Fruit fly (Drosophila melanogaster) whole organism, embryonic: ENCODE data around the gene neur.

Experiments
- BEAF-32 ChIP-seq: fragments of 200-800 bp; sonication (Bioruptor generic); optimal IDR thresholded peaks from 3 replicates; lab custom pipeline; 2017; ENCODE audit warnings: missing biosample characterization, missing genetic modification characterization, mild to moderate bottlenecking, moderate library complexity, missing genetic modification reagents
- CG10366 ChIP-seq: fragments of 200-800 bp; sonication (Bioruptor generic); IDR thresholded peaks from 2 replicates; pipeline ENCODE4 v1.3.6; 2022; ENCODE audit warnings: missing biosample characterization, missing genetic modification characterization
- CG10462 ChIP-seq: fragments of 200-800 bp; sonication (Bioruptor generic); optimal IDR thresholded peaks from 2 replicates; lab custom pipeline; 2016; ENCODE audit warnings: missing biosample characterization, missing genetic modification characterization
- CG10979 ChIP-seq: fragments of 200-800 bp; sonication (Bioruptor generic); optimal IDR thresholded peaks from 2 replicates; lab custom pipeline; 2018; ENCODE audit warnings: missing biosample characterization, mild to moderate bottlenecking, missing genetic modification characterization, moderate library complexity
- CG11560 ChIP-seq: fragments of 200-800 bp; sonication (Bioruptor generic); IDR thresholded peaks from 3 replicates; pipeline ENCODE4 v1.3.6; 2022; ENCODE audit warnings: missing biosample characterization, missing genetic modification characterization
- CG11723 ChIP-seq: fragments of 200-800 bp; sonication (Bioruptor generic); optimal IDR thresholded peaks from 2 replicates; lab custom pipeline; 2017; ENCODE audit warnings: missing biosample characterization, mild to moderate bottlenecking, missing genetic modification characterization
- CG12744 ChIP-seq: fragments of 200-800 bp; sonication (Bioruptor generic); optimal IDR thresholded peaks from 2 replicates; lab custom pipeline; 2016; ENCODE audit warnings: missing biosample characterization, missing genetic modification characterization
- CG12769 ChIP-seq: fragments of 200-800 bp; sonication (Bioruptor generic); optimal IDR thresholded peaks from 2 replicates; lab custom pipeline; 2019; ENCODE audit warnings: missing biosample characterization, mild to moderate bottlenecking, missing genetic modification characterization, moderate library complexity
- CG13287 ChIP-seq: fragments of 200-800 bp; sonication (Bioruptor generic); IDR thresholded peaks from 2 replicates; pipeline ENCODE4 v1.3.6; 2022; ENCODE audit warnings: missing biosample characterization, missing genetic modification characterization; ENCODE audit not compliant: partially characterized antibody
- CG14014 ChIP-seq: fragments of 200-800 bp; sonication (Bioruptor generic); IDR thresholded peaks from 2 replicates; pipeline ENCODE4 v1.3.6; 2022; ENCODE audit warnings: missing biosample characterization, missing genetic modification characterization
- CG15073 ChIP-seq: fragments of 200-800 bp; sonication (Bioruptor generic); optimal IDR thresholded peaks from 2 replicates; lab custom pipeline; 2016; ENCODE audit warnings: missing biosample characterization, missing genetic modification characterization
- CG17802 ChIP-seq: fragments of 200-800 bp; sonication (Bioruptor generic); optimal IDR thresholded peaks from 2 replicates; lab custom pipeline; 2018; ENCODE audit warnings: missing biosample characterization, mild to moderate bottlenecking, missing genetic modification characterization, moderate library complexity
- CG2129 ChIP-seq: fragments of 200-800 bp; sonication (Bioruptor generic); IDR thresholded peaks from 2 replicates; pipeline ENCODE4 v1.3.6; 2022; ENCODE audit warnings: missing biosample characterization, missing genetic modification characterization; ENCODE audit not compliant: partially characterized antibody
- CG34224 ChIP-seq: fragments of 200-800 bp; sonication (Bioruptor generic); IDR thresholded peaks from 3 replicates; pipeline ENCODE4 v1.3.6; 2022; ENCODE audit warnings: missing biosample characterization, missing genetic modification characterization; ENCODE audit not compliant: partially characterized antibody
- CG42726 ChIP-seq: fragments of 200-800 bp; sonication (Bioruptor generic); IDR thresholded peaks from 2 replicates; pipeline ENCODE4 v1.3.6; 2022; ENCODE audit warnings: missing biosample characterization, missing genetic modification characterization; ENCODE audit not compliant: partially characterized antibody
- CG43689 ChIP-seq: fragments of 200-800 bp; sonication (Bioruptor generic); IDR thresholded peaks from 2 replicates; pipeline ENCODE4 v1.3.6; 2022; ENCODE audit warnings: missing biosample characterization, missing genetic modification characterization
- CG6654 ChIP-seq: fragments of 200-800 bp; sonication (Bioruptor generic); optimal IDR thresholded peaks from 2 replicates; lab custom pipeline; 2017; ENCODE audit warnings: missing biosample characterization, mild to moderate bottlenecking, missing genetic modification characterization
- CG7357 ChIP-seq: fragments of 200-800 bp; sonication (Bioruptor generic); IDR thresholded peaks from 3 replicates; pipeline ENCODE4 v1.3.6; 2022; ENCODE audit warnings: missing biosample characterization, missing genetic modification characterization
- CG9797 ChIP-seq: fragments of 200-800 bp; sonication (Bioruptor generic); optimal IDR thresholded peaks from 3 replicates; lab custom pipeline; 2018; ENCODE audit warnings: missing biosample characterization, mild to moderate bottlenecking, missing genetic modification characterization
- CG9817 ChIP-seq: fragments of 200-800 bp; sonication (Bioruptor generic); optimal IDR thresholded peaks from 2 replicates; lab custom pipeline; 2018; ENCODE audit warnings: missing biosample characterization, mild to moderate bottlenecking, missing genetic modification characterization, moderate library complexity
- CG9932 ChIP-seq: fragments of 200-800 bp; sonication (Bioruptor generic); IDR thresholded peaks from 2 replicates; pipeline ENCODE4 v1.3.6; 2022; ENCODE audit warnings: missing biosample characterization, missing genetic modification characterization
- Dip3 ChIP-seq: fragments of 200-800 bp; sonication (Bioruptor generic); optimal IDR thresholded peaks from 3 replicates; lab custom pipeline; 2016; ENCODE audit warnings: missing biosample characterization, missing genetic modification characterization
- Dll ChIP-seq: fragments of 200-800 bp; sonication (Bioruptor generic); IDR thresholded peaks from 4 replicates; pipeline ENCODE4 v1.3.6; 2022; ENCODE audit warnings: missing biosample characterization, missing genetic modification characterization; ENCODE audit not compliant: partially characterized antibody
- Doc3 ChIP-seq: fragments of 200-800 bp; sonication (Bioruptor generic); IDR thresholded peaks from 3 replicates; pipeline ENCODE4 v1.3.6; 2022; ENCODE audit warnings: missing biosample characterization, missing genetic modification characterization; ENCODE audit not compliant: partially characterized antibody
- Drgx ChIP-seq: fragments of 200-800 bp; sonication (Bioruptor generic); IDR thresholded peaks from 2 replicates; pipeline ENCODE4 v1.3.6; 2022; ENCODE audit warnings: missing biosample characterization, missing genetic modification characterization
- E2f2 ChIP-seq: fragments of 200-800 bp; sonication (Bioruptor generic); IDR thresholded peaks from 2 replicates; pipeline ENCODE4 v1.3.6; 2022; ENCODE audit warnings: missing biosample characterization, missing genetic modification characterization
- Fer3 ChIP-seq: fragments of 200-800 bp; sonication (Bioruptor generic); optimal IDR thresholded peaks from 2 replicates; lab custom pipeline; 2018; ENCODE audit warnings: missing biosample characterization, mild to moderate bottlenecking, missing genetic modification characterization, moderate library complexity
- HLH54F ChIP-seq: fragments of 200-800 bp; sonication (Bioruptor generic); optimal IDR thresholded peaks from 3 replicates; lab custom pipeline; 2016; ENCODE audit warnings: missing biosample characterization, missing genetic modification characterization
- Hr51 ChIP-seq, 2 experiments: fragments of 200-800 bp; sonication (Bioruptor generic); optimal IDR thresholded peaks; 2 replicates in 1 of 2; 3 replicates in 1 of 2; lab custom pipeline; 2016 to 2018; ENCODE audit warnings: missing biosample characterization in 2 of 2, missing genetic modification characterization in 2 of 2, mild to moderate bottlenecking in 1 of 2, moderate library complexity in 1 of 2
- Lpt ChIP-seq: fragments of >200 bp; optimal IDR thresholded peaks from 2 replicates; lab custom pipeline; 2018; ENCODE audit warnings: missing biosample characterization, missing genetic modification characterization
- Optix ChIP-seq: fragments of 200-800 bp; sonication (Bioruptor generic); IDR thresholded peaks from 3 replicates; pipeline ENCODE4 v1.3.6; 2022; ENCODE audit warnings: missing biosample characterization, missing genetic modification characterization
- Sry-δ ChIP-seq: fragments of 200-800 bp; sonication (Bioruptor generic); optimal IDR thresholded peaks from 2 replicates; lab custom pipeline; 2016; ENCODE audit warnings: missing biosample characterization, missing genetic modification characterization
- ap ChIP-seq: fragments of 200-800 bp; sonication (Bioruptor generic); IDR thresholded peaks from 2 replicates; pipeline ENCODE4 v1.3.6; 2022; ENCODE audit warnings: missing biosample characterization, missing genetic modification characterization
- ato ChIP-seq: fragments of 200-800 bp; sonication (Bioruptor generic); IDR thresholded peaks from 2 replicates; pipeline ENCODE4 v1.3.6; 2022; ENCODE audit warnings: missing biosample characterization, missing genetic modification characterization; ENCODE audit not compliant: partially characterized antibody
- bab2 ChIP-seq: fragments of 200-800 bp; sonication (Bioruptor generic); optimal IDR thresholded peaks from 2 replicates; lab custom pipeline; 2016; ENCODE audit warnings: missing biosample characterization, missing genetic modification characterization
- bigmax ChIP-seq: fragments of 200-800 bp; sonication (Bioruptor generic); optimal IDR thresholded peaks from 2 replicates; lab custom pipeline; 2018; ENCODE audit warnings: missing biosample characterization, mild to moderate bottlenecking, missing genetic modification characterization
- chinmo ChIP-seq: fragments of 200-800 bp; sonication (Bioruptor generic); IDR thresholded peaks from 4 replicates; pipeline ENCODE4 v1.3.6; 2022; ENCODE audit warnings: missing biosample characterization, missing genetic modification characterization; ENCODE audit not compliant: partially characterized antibody
- ci ChIP-seq: fragments of 200-800 bp; sonication (Bioruptor generic); IDR thresholded peaks from 3 replicates; pipeline ENCODE4 v1.3.6; 2022; ENCODE audit warnings: missing biosample characterization, missing genetic modification characterization
- crc ChIP-seq: fragments of 200-800 bp; sonication (Bioruptor generic); optimal IDR thresholded peaks from 2 replicates; lab custom pipeline; 2016; ENCODE audit warnings: missing biosample characterization, missing genetic modification characterization
- fd3F ChIP-seq: fragments of 200-800 bp; sonication (Bioruptor generic); optimal IDR thresholded peaks from 2 replicates; lab custom pipeline; 2018; ENCODE audit warnings: missing biosample characterization, mild to moderate bottlenecking, missing genetic modification characterization, moderate library complexity
- fu2 ChIP-seq: fragments of 200-800 bp; sonication (Bioruptor generic); optimal IDR thresholded peaks from 2 replicates; lab custom pipeline; 2016; ENCODE audit warnings: missing biosample characterization, missing genetic modification characterization
- gcm ChIP-seq: fragments of 200-800 bp; sonication (Bioruptor generic); optimal IDR thresholded peaks from 2 replicates; lab custom pipeline; 2019; ENCODE audit warnings: missing biosample characterization, mild to moderate bottlenecking, missing genetic modification characterization, moderate library complexity
- gfzf ChIP-seq: fragments of 200-800 bp; sonication (Bioruptor generic); optimal IDR thresholded peaks from 2 replicates; lab custom pipeline; 2016; ENCODE audit warnings: missing biosample characterization, mild to moderate bottlenecking, missing genetic modification characterization, moderate library complexity
- lmd ChIP-seq: fragments of 200-800 bp; sonication (Bioruptor generic); IDR thresholded peaks from 2 replicates; pipeline ENCODE4 v1.3.6; 2022; ENCODE audit warnings: missing biosample characterization, missing genetic modification characterization
- pros ChIP-seq: fragments of 200-800 bp; sonication (Bioruptor generic); optimal IDR thresholded peaks from 3 replicates; lab custom pipeline; 2019; ENCODE audit warnings: missing biosample characterization, mild to moderate bottlenecking, missing genetic modification characterization, moderate library complexity
- repo ChIP-seq: fragments of 200-800 bp; sonication (Bioruptor generic); optimal IDR thresholded peaks from 2 replicates; lab custom pipeline; 2016; ENCODE audit warnings: missing biosample characterization, missing genetic modification characterization
- sima ChIP-seq: fragments of 200-800 bp; sonication (Bioruptor generic); optimal IDR thresholded peaks from 2 replicates; lab custom pipeline; 2016; ENCODE audit warnings: missing biosample characterization, missing genetic modification characterization
- sqz ChIP-seq: fragments of 200-800 bp; sonication (Bioruptor generic); optimal IDR thresholded peaks from 3 replicates; lab custom pipeline; 2018; ENCODE audit warnings: missing biosample characterization, mild to moderate bottlenecking, missing genetic modification characterization
- toy ChIP-seq: fragments of 200-800 bp; sonication (Bioruptor generic); IDR thresholded peaks from 2 replicates; pipeline ENCODE4 v1.3.6; 2022; ENCODE audit warnings: missing biosample characterization, missing genetic modification characterization
- trh ChIP-seq: fragments of 200-800 bp; sonication (Bioruptor generic); optimal IDR thresholded peaks from 2 replicates; lab custom pipeline; 2016; ENCODE audit warnings: missing biosample characterization, missing genetic modification characterization

The neur gene

DNA sequence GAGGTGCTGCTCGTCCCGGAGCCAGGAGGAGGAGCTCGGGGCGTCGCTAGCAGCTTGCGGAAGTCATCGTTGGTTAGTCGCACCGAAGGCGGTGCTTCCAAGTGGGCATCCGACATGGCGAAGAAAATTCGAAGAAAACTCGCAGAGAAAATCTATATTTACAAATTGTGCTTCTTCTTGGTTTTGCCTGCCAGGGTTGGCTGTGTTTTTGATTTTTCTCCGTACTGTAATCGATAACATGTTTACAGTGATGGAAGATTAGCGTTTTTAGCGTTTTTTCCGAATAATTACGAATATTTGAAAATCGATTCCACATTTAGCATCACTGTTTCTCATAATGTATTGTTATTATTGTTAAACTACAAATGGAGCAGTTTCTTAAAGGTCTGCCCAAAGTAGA lies 25.6 kb upstream of the neur start, which contains the start of the genes beag and Ada (continued):
- TF ChIP-seq CG10462 (peak; percentile 52), CG14014 (GFP tag; lab: Robert Waterston, UW) (peak; percentile 42; the same call in 1 of the 2 replicates), bab2 (GFP tag; lab: Kevin White, UChicago) (no peak), trh (GFP tag; lab: Kevin White, UChicago) (no peak), Optix (no peak), CG9817 (peak; percentile 32), gfzf (no peak), repo (no peak), CG10366 (GFP tag; lab: Robert Waterston, UW) (no peak; the same call in 1 of the 2 replicates), Drgx (GFP tag; lab: Robert Waterston, UW) (no peak), CG11560 (no peak), BEAF-32 (peak; percentile 55), CG7357 (GFP tag; lab: Robert Waterston, UW) (no peak), CG15073 (GFP tag; lab: Kevin White, UChicago) (no peak), Hr51 (GFP tag; optimal IDR thresholded peaks at IDR 0.05; lab: Kevin White, UChicago) (no peak), CG6654 (GFP tag; lab: Kevin White, UChicago) (no peak), ci (GFP tag; lab: Robert Waterston, UW) (no peak), sima (GFP tag; lab: Kevin White, UChicago) (no peak), ap (no peak), CG12744 (no peak), gcm (GFP tag; lab: Kevin White, UChicago) (no peak), Lpt (GFP tag; lab: Kevin White, UChicago) (no peak), CG12769 (tag; lab: Kevin White, UChicago) (no peak), CG42726 (GFP tag; lab: Robert Waterston, UW) (no peak), CG2129 (GFP tag; lab: Robert Waterston, UW) (no peak), crc (GFP tag; lab: Kevin White, UChicago) (no peak), CG34224 (GFP tag; lab: Robert Waterston, UW) (peak; percentile 48; the same call in 1 of the 3 replicates), CG13287 (GFP tag; lab: Robert Waterston, UW) (peak; percentile 74), Doc3 (GFP tag; lab: Robert Waterston, UW) (0 out of 3 replicates have a peak, but pooled peaks have one; percentile 49), pros (GFP tag; lab: Kevin White, UChicago) (no peak), Fer3 (tag; lab: Kevin White, UChicago) (no peak), fd3F (GFP tag; lab: Kevin White, UChicago) (no peak), Dip3 (GFP tag; lab: Kevin White, UChicago) (no peak), E2f2 (GFP tag; lab: Robert Waterston, UW) (peak; percentile 71), lmd (GFP tag; lab: Robert Waterston, UW) (peak; percentile 30; the same call in 1 of the 2 replicates), toy (no peak), fu2 (peak; percentile 29), chinmo (GFP tag; lab: Robert Waterston, UW) (no peak), HLH54F (peak; percentile 33), ato (GFP tag; lab: Robert Waterston, UW) (no peak), CG11723 (GFP tag; lab: Kevin White, UChicago) (no peak), Dll (peak; percentile 64; the same call in 2 of the 4 replicates), CG10979 (tag; lab: Kevin White, UChicago) (peak; percentile 29), CG9932 (GFP tag; lab: Robert Waterston, UW) (peak; percentile 84), CG9797 (GFP tag; lab: Kevin White, UChicago) (peak; percentile 25), CG17802 (no peak), Sry-δ (GFP tag; lab: Kevin White, UChicago) (peak; percentile 69), bigmax (GFP tag; lab: Kevin White, UChicago) (no peak), sqz (GFP tag; lab: Kevin White, UChicago) (no peak), CG43689 (GFP tag; lab: Robert Waterston, UW) (no peak)
